Worm (Caenorhabditis elegans) whole organism, L1 larva: Measurements from ENCODE around the gene hpr-9.

ENCODE experiments used
- nhr-28 ChIP-seq: fragments of 150-350 bp; optimal IDR thresholded peaks from 2 replicates; lab custom pipeline; 2014; ENCODE audit warnings: missing biosample characterization, missing genetic modification characterization
- skn-1 ChIP-seq: fragments of 150-350 bp; optimal IDR thresholded peaks from 2 replicates; lab custom pipeline; 2014; ENCODE audit warnings: missing biosample characterization, missing genetic modification characterization

- no peak for TF ChIP-seq skn-1
- no peak for TF ChIP-seq nhr-28 (tag; lab: Kevin White, UChicago)
Measured at ce11 chrIII:10604325-10604724, 17.0 kb upstream of the hpr-9 start.
